Fruit fly (Drosophila melanogaster) whole organism, prepupa: Measurements from ENCODE around the gene CG44140.

Experiments used
- CG10669 ChIP-seq: fragments of 200-800 bp; sonication (Bioruptor generic); optimal IDR thresholded peaks from 3 replicates; lab custom pipeline; 2018; ENCODE audit warnings: missing biosample characterization, mild to moderate bottlenecking, missing genetic modification characterization, moderate library complexity
- CG11294 ChIP-seq: fragments of 200-800 bp; sonication (Bioruptor generic); IDR thresholded peaks from 2 replicates; pipeline ENCODE4 v1.3.6; 2022; ENCODE audit warnings: missing biosample characterization, missing genetic modification characterization
- CG11762 ChIP-seq: fragments of 200-800 bp; sonication (Bioruptor generic); optimal IDR thresholded peaks from 3 replicates; lab custom pipeline; 2016; ENCODE audit warnings: missing biosample characterization, missing genetic modification characterization; ENCODE audit not compliant: insufficient read depth
- CG11902 ChIP-seq: fragments of 200-800 bp; sonication (Bioruptor generic); optimal IDR thresholded peaks from 3 replicates; lab custom pipeline; 2016; ENCODE audit warnings: missing biosample characterization, missing genetic modification characterization
- CG15336 ChIP-seq: fragments of 200-800 bp; sonication (Bioruptor generic); IDR thresholded peaks from 2 replicates; pipeline ENCODE4 v1.3.6; 2022; ENCODE audit warnings: missing biosample characterization, missing genetic modification characterization
- CG1621 ChIP-seq: fragments of 200-800 bp; sonication (Bioruptor generic); optimal IDR thresholded peaks from 3 replicates; lab custom pipeline; 2018; ENCODE audit warnings: missing biosample characterization, mild to moderate bottlenecking, missing genetic modification characterization
- CG16779 ChIP-seq: fragments of 200-800 bp; sonication (Bioruptor generic); optimal IDR thresholded peaks from 3 replicates; lab custom pipeline; 2017; ENCODE audit warnings: missing biosample characterization, mild to moderate bottlenecking, missing genetic modification characterization
- CG31627 ChIP-seq: fragments of 200-800 bp; sonication (Bioruptor generic); optimal IDR thresholded peaks from 3 replicates; lab custom pipeline; 2016; ENCODE audit warnings: missing biosample characterization, missing genetic modification characterization
- CG32006 ChIP-seq: fragments of 200-800 bp; sonication (Bioruptor generic); optimal IDR thresholded peaks from 3 replicates; lab custom pipeline; 2017; ENCODE audit warnings: missing biosample characterization, mild to moderate bottlenecking, missing genetic modification characterization
- CG34406 ChIP-seq: fragments of 200-800 bp; sonication (Bioruptor generic); optimal IDR thresholded peaks from 3 replicates; lab custom pipeline; 2016; ENCODE audit warnings: missing biosample characterization, missing genetic modification characterization
- CG3919 ChIP-seq: fragments of 200-800 bp; sonication (Bioruptor generic); optimal IDR thresholded peaks from 3 replicates; lab custom pipeline; 2016; ENCODE audit warnings: missing biosample characterization, missing genetic modification characterization
- CG6163 ChIP-seq: fragments of 200-800 bp; sonication (Bioruptor generic); IDR thresholded peaks from 3 replicates; pipeline ENCODE4 v1.3.6; 2022; ENCODE audit warnings: missing biosample characterization, missing genetic modification characterization
- CG6792 ChIP-seq: fragments of 200-800 bp; sonication (Bioruptor generic); optimal IDR thresholded peaks from 3 replicates; lab custom pipeline; 2016; ENCODE audit warnings: missing biosample characterization, missing genetic modification characterization
- CG8632 ChIP-seq: fragments of 200-800 bp; sonication (Bioruptor generic); optimal IDR thresholded peaks from 3 replicates; lab custom pipeline; 2016; ENCODE audit warnings: missing biosample characterization, missing genetic modification characterization
- Eip78C ChIP-seq: fragments of 200-800 bp; sonication (Bioruptor generic); peaks from one replicate; lab custom pipeline; 2016; ENCODE audit warnings: missing biosample characterization, missing genetic modification characterization
- Eip93F ChIP-seq: fragments of 200-800 bp; sonication (Bioruptor generic); optimal IDR thresholded peaks from 2 replicates; lab custom pipeline; 2016; ENCODE audit warnings: missing biosample characterization, mild to moderate bottlenecking, missing genetic modification characterization
- Ets21C ChIP-seq: fragments of 200-800 bp; sonication (Bioruptor generic); optimal IDR thresholded peaks from 3 replicates; lab custom pipeline; 2016; ENCODE audit warnings: missing biosample characterization, missing genetic modification characterization
- Ets96B ChIP-seq: fragments of 200-800 bp; optimal IDR thresholded peaks from 2 replicates; lab custom pipeline; 2019; ENCODE audit warnings: missing biosample characterization, mild to moderate bottlenecking, missing genetic modification characterization, moderate library complexity
- Gug ChIP-seq: fragments of 200-800 bp; sonication (Bioruptor generic); IDR thresholded peaks from 2 replicates; pipeline ENCODE4 v1.3.6; 2022; ENCODE audit warnings: missing biosample characterization, missing genetic modification characterization
- Hr39 ChIP-seq: fragments of 200-800 bp; sonication (Bioruptor generic); optimal IDR thresholded peaks from 2 replicates; lab custom pipeline; 2016; ENCODE audit warnings: missing biosample characterization, missing genetic modification characterization
- Hr4 ChIP-seq: fragments of 200-800 bp; sonication (Bioruptor generic); optimal IDR thresholded peaks from 3 replicates; lab custom pipeline; 2016; ENCODE audit warnings: missing biosample characterization, missing genetic modification characterization
- Lpt ChIP-seq: fragments of 200-800 bp; sonication (Bioruptor generic); optimal IDR thresholded peaks from 3 replicates; lab custom pipeline; 2016; ENCODE audit warnings: missing biosample characterization, missing genetic modification characterization
- Met ChIP-seq: fragments of 200-800 bp; sonication (Bioruptor generic); optimal IDR thresholded peaks from 3 replicates; lab custom pipeline; 2016; ENCODE audit warnings: missing biosample characterization, missing genetic modification characterization
- OdsH ChIP-seq: fragments of 200-800 bp; sonication (Bioruptor generic); optimal IDR thresholded peaks from 3 replicates; lab custom pipeline; 2016; ENCODE audit warnings: missing biosample characterization, missing genetic modification characterization
- Sox102F ChIP-seq: fragments of 200-800 bp; sonication (Bioruptor generic); optimal IDR thresholded peaks from 2 replicates; lab custom pipeline; 2016; ENCODE audit warnings: missing biosample characterization, mild to moderate bottlenecking, missing genetic modification characterization
- Sox14 ChIP-seq: fragments of 200-800 bp; sonication (Bioruptor generic); optimal IDR thresholded peaks from 3 replicates; lab custom pipeline; 2016; ENCODE audit warnings: missing biosample characterization, missing genetic modification characterization
- cyc ChIP-seq: fragments of 200-800 bp; sonication (Bioruptor generic); optimal IDR thresholded peaks from 3 replicates; lab custom pipeline; 2016; ENCODE audit warnings: missing biosample characterization, missing genetic modification characterization
- dsx ChIP-seq: fragments of 200-800 bp; optimal IDR thresholded peaks from 3 replicates; lab custom pipeline; 2019; ENCODE audit warnings: missing biosample characterization, mild to moderate bottlenecking, missing genetic modification characterization, moderate library complexity; ENCODE audit not compliant: poor library complexity, severe bottlenecking
- eg ChIP-seq: fragments of 200-800 bp; sonication (Bioruptor generic); IDR thresholded peaks from 3 replicates; pipeline ENCODE4 v1.3.6; 2022; ENCODE audit warnings: missing biosample characterization, missing genetic modification characterization
- esn ChIP-seq: fragments of 200-800 bp; sonication (Bioruptor generic); optimal IDR thresholded peaks from 2 replicates; lab custom pipeline; 2016; ENCODE audit warnings: missing biosample characterization, mild to moderate bottlenecking, missing genetic modification characterization, moderate library complexity
- fd59A ChIP-seq: fragments of 200-800 bp; sonication (Bioruptor generic); optimal IDR thresholded peaks from 2 replicates; lab custom pipeline; 2017; ENCODE audit warnings: missing biosample characterization, mild to moderate bottlenecking, missing genetic modification characterization, missing genetic modification reagents
- fkh ChIP-seq: fragments of 200-800 bp; sonication (Bioruptor generic); optimal IDR thresholded peaks from 3 replicates; lab custom pipeline; 2017; ENCODE audit warnings: missing biosample characterization, mild to moderate bottlenecking, missing genetic modification characterization, moderate library complexity
- net ChIP-seq: fragments of 200-800 bp; sonication (Bioruptor generic); optimal IDR thresholded peaks from 3 replicates; lab custom pipeline; 2016; ENCODE audit warnings: missing biosample characterization, missing genetic modification characterization
- pdm3 ChIP-seq: fragments of 200-800 bp; sonication (Bioruptor generic); optimal IDR thresholded peaks from 3 replicates; lab custom pipeline; 2016; ENCODE audit warnings: missing biosample characterization, missing genetic modification characterization
- salr ChIP-seq, 2 experiments: fragments of 200-800 bp; sonication (Bioruptor generic); optimal IDR thresholded peaks; 3 replicates each; lab custom pipeline; 2016 to 2018; ENCODE audit warnings: missing biosample characterization in 2 of 2, missing genetic modification characterization in 2 of 2, mild to moderate bottlenecking in 1 of 2
- spab ChIP-seq: fragments of 200-800 bp; sonication (Bioruptor generic); optimal IDR thresholded peaks from 2 replicates; lab custom pipeline; 2017; ENCODE audit warnings: missing biosample characterization, mild to moderate bottlenecking, missing genetic modification characterization, missing genetic modification reagents
- ss ChIP-seq, 2 experiments: fragments of 200-800 bp; sonication (Bioruptor generic); optimal IDR thresholded peaks; 2 replicates in 1 of 2; 3 replicates in 1 of 2; lab custom pipeline; 2017 to 2018; ENCODE audit warnings: mild to moderate bottlenecking in 2 of 2, missing biosample characterization in 2 of 2, missing genetic modification characterization in 2 of 2, moderate library complexity in 1 of 2
- svp ChIP-seq: fragments of 200-800 bp; sonication (Bioruptor generic); peaks from one replicate; lab custom pipeline; 2016; ENCODE audit warnings: missing biosample characterization, missing genetic modification characterization
- topi ChIP-seq: fragments of 200-800 bp; sonication (Bioruptor generic); optimal IDR thresholded peaks from 3 replicates; lab custom pipeline; 2016; ENCODE audit warnings: missing biosample characterization, missing genetic modification characterization
- vri ChIP-seq: fragments of 200-800 bp; sonication (Bioruptor generic); optimal IDR thresholded peaks from 3 replicates; lab custom pipeline; 2016; ENCODE audit warnings: missing biosample characterization, mild to moderate bottlenecking, missing genetic modification characterization

The CG44140 gene

DNA sequence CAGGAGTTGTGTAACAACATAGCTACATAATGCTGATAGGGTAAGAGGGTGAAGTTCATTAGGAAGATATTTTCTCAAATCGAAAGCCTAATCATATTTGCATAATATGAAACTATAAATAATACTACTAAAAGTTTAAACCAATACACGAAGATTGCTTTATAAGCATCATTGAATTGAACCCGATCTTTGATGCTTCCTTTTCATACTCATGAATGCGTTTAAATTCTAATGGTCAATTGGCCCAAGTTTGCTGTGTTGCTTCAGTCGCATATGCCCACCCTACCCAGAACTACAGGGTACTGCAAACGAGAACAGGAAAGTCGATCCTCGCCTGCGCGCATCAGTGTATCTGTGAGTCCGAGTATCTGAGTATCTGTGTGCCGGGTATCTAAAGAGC is 49.3 kb upstream of the CG44140 start (continued):
- TF ChIP-seq Ets96B (peak; percentile 2), Lpt (GFP tag; lab: Kevin White, UChicago) (peak; percentile 69), Sox14 (peak; percentile 96), CG6163 (GFP tag; lab: Robert Waterston, UW) (peak; percentile 81), svp (GFP tag; lab: Kevin White, UChicago) (peak; percentile 91), CG34406 (GFP tag; lab: Kevin White, UChicago) (peak; percentile 92), eg (GFP tag; lab: Robert Waterston, UW) (no peak), spab (GFP tag; lab: Kevin White, UChicago) (peak; percentile 20), CG11294 (GFP tag; lab: Robert Waterston, UW) (no peak), CG11902 (peak; percentile 53), CG15336 (GFP tag; lab: Robert Waterston, UW) (no peak), Hr4 (peak; percentile 35)

DNA sequence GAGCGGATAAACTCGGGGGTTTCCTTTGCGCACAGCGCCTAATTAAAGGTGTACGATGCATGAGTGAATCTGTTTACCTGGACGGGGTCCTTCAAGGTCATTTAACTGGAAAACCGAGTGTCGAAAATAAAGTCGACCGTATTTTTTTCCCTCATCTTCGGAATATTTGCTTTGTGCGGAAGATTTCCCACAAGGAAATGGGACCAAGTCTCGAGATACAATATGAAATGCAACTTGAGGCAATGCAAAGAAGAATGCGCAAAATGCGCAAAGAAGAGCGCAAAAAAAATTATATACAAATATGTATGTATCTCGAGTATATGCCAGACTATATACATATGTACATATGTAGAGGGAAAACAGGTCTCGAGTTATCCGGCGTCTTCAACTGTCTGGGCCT is 48.7 kb upstream of the CG44140 start:
- TF ChIP-seq CG6792 (GFP tag; lab: Kevin White, UChicago): no peak
- no peak for TF ChIP-seq Sox14
- no peak for TF ChIP-seq Ets21C (GFP tag; lab: Kevin White, UChicago)
- TF ChIP-seq CG16779 (tag; lab: Kevin White, UChicago): no peak
- no peak for TF ChIP-seq Sox102F (GFP tag; lab: Kevin White, UChicago)
- no peak for TF ChIP-seq CG3919 (GFP tag; lab: Kevin White, UChicago)

DNA sequence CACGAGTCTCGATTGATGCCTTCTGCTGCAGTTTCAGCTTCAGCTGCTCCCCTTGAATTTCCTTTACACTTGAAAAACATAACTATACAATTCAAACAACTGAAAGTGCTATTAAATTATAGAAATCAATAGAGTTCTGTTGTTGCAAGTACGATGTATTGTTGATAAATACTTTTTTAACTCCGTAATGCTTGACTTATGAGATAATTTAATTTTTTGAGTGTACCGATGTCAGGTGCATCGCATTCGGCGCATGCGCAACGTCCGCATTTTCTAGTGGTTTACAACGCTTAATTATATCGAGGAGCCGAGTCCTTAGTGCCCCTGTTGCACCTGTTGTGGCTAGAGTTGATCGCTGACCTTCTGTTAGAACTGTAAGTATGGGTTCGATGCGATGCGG is 47.1 kb upstream of the CG44140 start:
- TF ChIP-seq Eip93F (GFP tag; lab: Kevin White, UChicago) (no peak), svp (GFP tag; lab: Kevin White, UChicago) (no peak), CG34406 (GFP tag; lab: Kevin White, UChicago) (no peak), CG3919 (GFP tag; lab: Kevin White, UChicago) (no peak), esn (no peak), fkh (GFP tag; lab: Kevin White, UChicago) (no peak), spab (GFP tag; lab: Kevin White, UChicago) (no peak), CG10669 (GFP tag; lab: Kevin White, UChicago) (no peak), pdm3 (GFP tag; lab: Kevin White, UChicago) (no peak), Met (GFP tag; lab: Kevin White, UChicago) (no peak), CG8632 (GFP tag; lab: Kevin White, UChicago) (no peak)

- TF ChIP-seq dsx (GFP tag; lab: Kevin White, UChicago) (no peak), Hr39 (GFP tag; lab: Kevin White, UChicago) (no peak), vri (no peak), CG6163 (GFP tag; lab: Robert Waterston, UW) (no peak)
Observed at dm6 chr2L:15740918-15741317, 46.6 kb upstream of the CG44140 start.

dm6 chr2L:15735918-15736317 is 41.6 kb upstream of the CG44140 start:
- TF ChIP-seq esn (no peak), CG31627 (GFP tag; lab: Kevin White, UChicago) (no peak), Eip78C (GFP tag; lab: Kevin White, UChicago) (no peak), net (GFP tag; lab: Kevin White, UChicago) (no peak), fd59A (GFP tag; lab: Kevin White, UChicago) (no peak), eg (GFP tag; lab: Robert Waterston, UW) (no peak), CG1621 (tag; lab: Kevin White, UChicago) (no peak), spab (GFP tag; lab: Kevin White, UChicago) (no peak), Gug (GFP tag; lab: Robert Waterston, UW) (no peak), OdsH (GFP tag; lab: Kevin White, UChicago) (no peak), topi (GFP tag; lab: Kevin White, UChicago) (no peak), CG32006 (no peak), cyc (no peak), CG10669 (GFP tag; lab: Kevin White, UChicago) (no peak), salr (GFP tag; optimal IDR thresholded peaks at IDR 0.05; lab: Kevin White, UChicago) (no peak), CG11762 (GFP tag; lab: Kevin White, UChicago) (no peak), ss (GFP tag; optimal IDR thresholded peaks at IDR 0.05; lab: Kevin White, UChicago) (no peak), fkh (GFP tag; lab: Kevin White, UChicago) (no peak), vri (no peak)
